Worm (Caenorhabditis elegans) whole organism, young adult: ENCODE measurements around the gene gst-31.

Source experiments
- C06A6.2 ChIP-seq: fragments of 200-800 bp; sonication (Bioruptor generic); conservative IDR thresholded peaks from 2 replicates; pipeline ENCODE4 v1.3.6; 2022; ENCODE audit warnings: missing genetic modification characterization, missing compliant biosample characterization
- F33H1.4 ChIP-seq: fragments of 200-800 bp; sonication (Bioruptor generic); IDR thresholded peaks from 2 replicates; pipeline ENCODE4 v1.3.6; 2022; ENCODE audit warnings: missing genetic modification reagents, missing genetic modification characterization, missing compliant biosample characterization
- F37B4.10 ChIP-seq: fragments of 200-800 bp; sonication (Bioruptor generic); IDR thresholded peaks from 2 replicates; pipeline ENCODE4 v1.3.6; 2022; ENCODE audit warnings: missing genetic modification characterization, missing compliant biosample characterization
- F57C9.4 ChIP-seq: sonication (generic microtip); optimal IDR thresholded peaks from 2 replicates; lab custom pipeline; 2017; ENCODE audit warnings: mild to moderate bottlenecking, missing genetic modification characterization, missing compliant biosample characterization
- T07F8.4 ChIP-seq: sonication (generic microtip); optimal IDR thresholded peaks from 2 replicates; lab custom pipeline; 2016; ENCODE audit warnings: mild to moderate bottlenecking, missing genetic modification characterization, moderate library complexity, missing compliant biosample characterization
- Y79H2A.3 ChIP-seq: fragments of 200-800 bp; sonication (Bioruptor generic); conservative IDR thresholded peaks from 2 replicates; pipeline ENCODE4 v1.3.6; 2022; ENCODE audit warnings: missing genetic modification reagents, missing genetic modification characterization, missing compliant biosample characterization
- akir-1 ChIP-seq: fragments of 200-800 bp; sonication (Bioruptor generic); optimal IDR thresholded peaks from 2 replicates; lab custom pipeline; 2018; ENCODE audit warnings: mild to moderate bottlenecking, missing genetic modification characterization, moderate library complexity, missing compliant biosample characterization
- attf-3 ChIP-seq: fragments of 200-800 bp; sonication (Bioruptor generic); conservative IDR thresholded peaks from 2 replicates; pipeline ENCODE4 v1.3.6; 2022; ENCODE audit warnings: missing genetic modification reagents, missing genetic modification characterization, missing compliant biosample characterization
- cebp-2 ChIP-seq: fragments of 200-800 bp; sonication (Bioruptor generic); IDR thresholded peaks from 2 replicates; pipeline ENCODE4 v1.3.6; 2022; ENCODE audit warnings: missing genetic modification characterization, missing compliant biosample characterization
- ceh-100 ChIP-seq: fragments of 200-800 bp; sonication (Bioruptor generic); IDR thresholded peaks from 2 replicates; pipeline ENCODE4 v1.3.6; 2022; ENCODE audit warnings: missing genetic modification reagents, missing genetic modification characterization, missing compliant biosample characterization
- ceh-27 ChIP-seq: fragments of 200-800 bp; sonication (Bioruptor generic); optimal IDR thresholded peaks from 2 replicates; lab custom pipeline; 2018; ENCODE audit warnings: mild to moderate bottlenecking, missing genetic modification characterization, moderate library complexity, missing compliant biosample characterization
- ceh-91 ChIP-seq: fragments of 200-800 bp; sonication (Bioruptor generic); IDR thresholded peaks from 2 replicates; pipeline ENCODE4 v1.3.6; 2022; ENCODE audit warnings: missing genetic modification reagents, missing genetic modification characterization, missing compliant biosample characterization
- dpff-1 ChIP-seq: sonication (generic microtip); optimal IDR thresholded peaks from 2 replicates; lab custom pipeline; 2017; ENCODE audit warnings: mild to moderate bottlenecking, missing genetic modification characterization, missing compliant biosample characterization
- efl-1 ChIP-seq: fragments of 150-350 bp; optimal IDR thresholded peaks from 2 replicates; lab custom pipeline; 2014; ENCODE audit warnings: missing biosample characterization, missing genetic modification reagents, missing genetic modification characterization
- egl-18 ChIP-seq: fragments of 200-800 bp; sonication (Bioruptor generic); IDR thresholded peaks from 2 replicates; pipeline ENCODE4 v1.3.6; 2022; ENCODE audit warnings: missing genetic modification reagents, missing genetic modification characterization, missing compliant biosample characterization
- egl-44 ChIP-seq: fragments of 200-800 bp; sonication (Bioruptor generic); IDR thresholded peaks from 2 replicates; pipeline ENCODE4 v1.3.6; 2022; ENCODE audit warnings: missing genetic modification reagents, missing genetic modification characterization, missing compliant biosample characterization
- ekl-4 ChIP-seq: fragments of 200-800 bp; sonication (Bioruptor generic); IDR thresholded peaks from 2 replicates; pipeline ENCODE4 v1.3.6; 2022; ENCODE audit warnings: missing genetic modification reagents, missing genetic modification characterization, missing compliant biosample characterization
- gei-17 ChIP-seq: fragments of 200-800 bp; sonication (Bioruptor generic); optimal IDR thresholded peaks from 2 replicates; lab custom pipeline; 2018; ENCODE audit warnings: mild to moderate bottlenecking, missing genetic modification characterization, missing compliant biosample characterization
- him-1 ChIP-seq: sonication (generic microtip); optimal IDR thresholded peaks from 2 replicates; lab custom pipeline; 2016; ENCODE audit warnings: missing genotype, missing genetic modification reagents, missing genetic modification characterization, missing compliant biosample characterization
- hlh-12 ChIP-seq: sonication (generic microtip); optimal IDR thresholded peaks from 2 replicates; lab custom pipeline; 2016; ENCODE audit warnings: missing genetic modification characterization, missing compliant biosample characterization
- hmg-1.2 ChIP-seq: fragments of 200-800 bp; sonication (Bioruptor generic); IDR thresholded peaks from 2 replicates; pipeline ENCODE4 v1.3.6; 2022; ENCODE audit warnings: missing genetic modification reagents, missing genetic modification characterization, missing compliant biosample characterization
- let-526 ChIP-seq: fragments of 200-800 bp; sonication (Bioruptor generic); IDR thresholded peaks from 2 replicates; pipeline ENCODE4 v1.3.6; 2022; ENCODE audit warnings: missing genetic modification reagents, missing genetic modification characterization, missing compliant biosample characterization
- lin-26 ChIP-seq: fragments of 200-800 bp; sonication (Bioruptor generic); IDR thresholded peaks from 2 replicates; pipeline ENCODE4 v1.3.6; 2022; ENCODE audit warnings: missing genetic modification reagents, missing genetic modification characterization, missing compliant biosample characterization
- lin-40 ChIP-seq: sonication (generic microtip); optimal IDR thresholded peaks from 2 replicates; lab custom pipeline; 2016; ENCODE audit warnings: missing genetic modification characterization, mild to moderate bottlenecking, missing compliant biosample characterization, missing genotype, missing genetic modification reagents
- lir-1 ChIP-seq: fragments of 200-800 bp; sonication (Bioruptor generic); conservative IDR thresholded peaks from 2 replicates; pipeline ENCODE4 v1.3.6; 2022; ENCODE audit warnings: missing genetic modification reagents, missing genetic modification characterization, missing compliant biosample characterization
- madf-3 ChIP-seq: fragments of 200-800 bp; sonication (Bioruptor generic); IDR thresholded peaks from 2 replicates; pipeline ENCODE4 v1.3.6; 2022; ENCODE audit warnings: missing genetic modification reagents, missing genetic modification characterization, missing compliant biosample characterization
- madf-8 ChIP-seq: fragments of 200-800 bp; sonication (Bioruptor generic); conservative IDR thresholded peaks from 2 replicates; pipeline ENCODE4 v1.3.6; 2022; ENCODE audit warnings: missing genetic modification reagents, missing genetic modification characterization, missing compliant biosample characterization
- mcd-1 ChIP-seq: fragments of 200-800 bp; sonication (Bioruptor generic); IDR thresholded peaks from 2 replicates; pipeline ENCODE4 v1.3.6; 2022; ENCODE audit warnings: missing genetic modification reagents, missing genetic modification characterization, missing compliant biosample characterization
- nfya-1 ChIP-seq: sonication (generic microtip); optimal IDR thresholded peaks from 2 replicates; lab custom pipeline; 2017; ENCODE audit warnings: antibody characterized with exemption, missing compliant biosample characterization, missing genetic modification characterization, borderline replicate concordance; ENCODE audit not compliant: insufficient read depth
- nfya-2 ChIP-seq: fragments of 200-800 bp; sonication (Bioruptor generic); IDR thresholded peaks from 2 replicates; pipeline ENCODE4 v1.3.6; 2022; ENCODE audit warnings: missing genetic modification reagents, missing genetic modification characterization, missing compliant biosample characterization
- nfyb-1 ChIP-seq: fragments of 200-800 bp; sonication (Bioruptor generic); IDR thresholded peaks from 2 replicates; pipeline ENCODE4 v1.3.6; 2022; ENCODE audit warnings: missing genetic modification reagents, missing genetic modification characterization, missing compliant biosample characterization
- nhr-120 ChIP-seq: fragments of 200-800 bp; sonication (Bioruptor generic); IDR thresholded peaks from 2 replicates; pipeline ENCODE4 v1.3.6; 2022; ENCODE audit warnings: missing genetic modification characterization, missing compliant biosample characterization
- nhr-80 ChIP-seq: sonication (generic microtip); optimal IDR thresholded peaks from 2 replicates; lab custom pipeline; 2016; ENCODE audit warnings: missing genetic modification characterization, missing compliant biosample characterization
- pha-4 ChIP-seq: fragments of 150-350 bp; sonication (generic microtip); optimal IDR thresholded peaks from 2 replicates; lab custom pipeline; 2014; ENCODE audit warnings: missing biosample characterization, missing genetic modification reagents, missing genetic modification characterization
- repo-1 ChIP-seq: sonication (generic microtip); optimal IDR thresholded peaks from 2 replicates; lab custom pipeline; 2017; ENCODE audit warnings: mild to moderate bottlenecking, missing genetic modification characterization, missing compliant biosample characterization
- sdz-38 ChIP-seq: sonication (generic microtip); optimal IDR thresholded peaks from 2 replicates; lab custom pipeline; 2016; ENCODE audit warnings: missing genotype, missing genetic modification characterization, missing compliant biosample characterization
- snpc-1.1 ChIP-seq: sonication (generic microtip); optimal IDR thresholded peaks from 2 replicates; lab custom pipeline; 2017; ENCODE audit warnings: missing genetic modification characterization, mild to moderate bottlenecking, missing compliant biosample characterization, antibody characterized with exemption, moderate library complexity, missing genotype, missing genetic modification reagents; ENCODE audit not compliant: insufficient read depth
- snpc-1.3 ChIP-seq: sonication (generic microtip); optimal IDR thresholded peaks from 2 replicates; lab custom pipeline; 2017; ENCODE audit warnings: missing genetic modification characterization, mild to moderate bottlenecking, missing compliant biosample characterization, antibody characterized with exemption, moderate library complexity, missing genotype, missing genetic modification reagents; ENCODE audit not compliant: insufficient read depth
- snpc-4 ChIP-seq, 5 experiments: fragments of 150-350 bp in 1 of 5; sonication (generic microtip) in 4 of 5; optimal IDR thresholded peaks; 2 replicates each; lab custom pipeline; 2014 to 2018; ENCODE audit warnings: missing genetic modification characterization in 5 of 5, missing biosample characterization in 3 of 5, antibody characterized with exemption in 2 of 5, mild to moderate bottlenecking in 2 of 5, missing compliant biosample characterization in 2 of 5, missing genotype in 2 of 5, moderate library complexity in 2 of 5, missing genetic modification reagents in 1 of 5
- tlf-1 ChIP-seq: fragments of 200-800 bp; sonication (Bioruptor generic); optimal IDR thresholded peaks from 2 replicates; lab custom pipeline; 2018; ENCODE audit warnings: mild to moderate bottlenecking, missing genetic modification characterization, missing compliant biosample characterization
- zfh-2 ChIP-seq: fragments of 200-800 bp; sonication (Bioruptor generic); conservative IDR thresholded peaks from 2 replicates; pipeline ENCODE4 v1.3.6; 2022; ENCODE audit warnings: missing genetic modification reagents, missing genetic modification characterization, missing compliant biosample characterization
- zim-3 ChIP-seq: sonication (generic microtip); optimal IDR thresholded peaks from 2 replicates; lab custom pipeline; 2017; ENCODE audit warnings: mild to moderate bottlenecking, missing genetic modification characterization, moderate library complexity, missing compliant biosample characterization
- ztf-22 ChIP-seq: fragments of 200-800 bp; sonication (Bioruptor generic); optimal IDR thresholded peaks from 2 replicates; lab custom pipeline; 2018; ENCODE audit warnings: mild to moderate bottlenecking, missing genetic modification characterization, moderate library complexity, missing compliant biosample characterization

The gst-31 gene

ce11 chrII:15165681-15166235, 9.0 kb downstream of the gst-31 start, which contains the start of gene gst-27 (continued):
- TF ChIP-seq hmg-1.2 (GFP tag; lab: Robert Waterston, UW) = peak; percentile 71
- peak; percentile 95 for TF ChIP-seq snpc-1.3 (tag; lab: Kevin White, UChicago)
- TF ChIP-seq tlf-1 = peak; percentile 76
- TF ChIP-seq sdz-38 (tag; lab: Kevin White, UChicago) = no peak
- peak; percentile 89 for TF ChIP-seq T07F8.4 (tag; lab: Kevin White, UChicago)
- peak; percentile 85 for TF ChIP-seq ztf-22
- TF ChIP-seq nhr-80 (tag; lab: Kevin White, UChicago) = peak; percentile 69
- peak; percentile 79 for TF ChIP-seq ekl-4 (GFP tag; lab: Robert Waterston, UW)
- TF ChIP-seq attf-3 (GFP tag; lab: Robert Waterston, UW) = peak; percentile 60; the same call in 1 of the 2 replicates
- no peak for TF ChIP-seq nfya-1
- TF ChIP-seq dpff-1 (tag; lab: Kevin White, UChicago) = peak; percentile 82
- peak; percentile 73 for TF ChIP-seq ceh-100
- TF ChIP-seq lin-40 (tag; lab: Kevin White, UChicago) = peak; percentile 89
- TF ChIP-seq ceh-91 (GFP tag; lab: Robert Waterston, UW) = 0 out of 2 replicates have a peak, but pooled peaks have one; percentile 21
- peak; percentile 86 for TF ChIP-seq cebp-2 (GFP tag; lab: Robert Waterston, UW)
- TF ChIP-seq madf-3 (GFP tag; lab: Robert Waterston, UW) = peak; percentile 36; the same call in 1 of the 2 replicates
- TF ChIP-seq F57C9.4 (tag; lab: Kevin White, UChicago) = peak; percentile 39
- peak; percentile 90 for TF ChIP-seq egl-44 (GFP tag; lab: Robert Waterston, UW)
- no peak for TF ChIP-seq F37B4.10
- TF ChIP-seq zim-3 (tag; lab: Kevin White, UChicago) = peak; percentile 92
- peak; percentile 72; the same call in 1 of the 2 replicates for TF ChIP-seq let-526 (GFP tag; lab: Robert Waterston, UW)
- TF ChIP-seq lin-26 (GFP tag; lab: Robert Waterston, UW) = peak; percentile 97
- TF ChIP-seq hlh-12 (tag; lab: Kevin White, UChicago) = no peak
- TF ChIP-seq gei-17 (GFP tag; lab: Kevin White, UChicago) = peak; percentile 59
- peak; percentile 94 for TF ChIP-seq ceh-27 (GFP tag; lab: Kevin White, UChicago)
- TF ChIP-seq madf-8 (GFP tag; lab: Robert Waterston, UW) = peak; percentile 46
- 0 out of 2 replicates have a peak, but pooled peaks have one; percentile 34 for TF ChIP-seq C06A6.2 (GFP tag; lab: Robert Waterston, UW)
- TF ChIP-seq nfyb-1 (GFP tag; lab: Robert Waterston, UW) = peak; percentile 83
- 0 out of 2 replicates have a peak, but pooled peaks have one; percentile 72 for TF ChIP-seq nhr-120 (GFP tag; lab: Robert Waterston, UW)
- peak; percentile 80; the same call in 1 of the 2 replicates for TF ChIP-seq Y79H2A.3 (GFP tag; lab: Robert Waterston, UW)
- 0 out of 2 replicates have a peak, but pooled peaks have one; percentile 35 for TF ChIP-seq F33H1.4
- TF ChIP-seq repo-1 = peak; percentile 76
- no peak for TF ChIP-seq pha-4
- TF ChIP-seq him-1 (tag; lab: Kevin White, UChicago) = peak; percentile 88
- TF ChIP-seq lir-1 = peak; percentile 52; the same call in 1 of the 2 replicates
- peak; percentile 78 for TF ChIP-seq snpc-1.1 (tag; lab: Kevin White, UChicago)
- TF ChIP-seq nfya-2 (GFP tag; lab: Robert Waterston, UW) = no peak
- peak; percentile 53 for TF ChIP-seq snpc-4 (GFP tag; optimal IDR thresholded peaks at IDR 0.05; lab: Kevin White, UChicago)
- TF ChIP-seq snpc-4 (tag; optimal IDR thresholded peaks at IDR 0.05; lab: Kevin White, UChicago) = peak; percentile 57 to 84 (median 79)
- peak; percentile 39 for TF ChIP-seq efl-1
- no peak for TF ChIP-seq egl-18
- TF ChIP-seq mcd-1 (GFP tag; lab: Robert Waterston, UW) = peak; percentile 77
- peak; percentile 86 for TF ChIP-seq zfh-2 (GFP tag; lab: Robert Waterston, UW)
- TF ChIP-seq akir-1 (GFP tag; lab: Kevin White, UChicago) = peak; percentile 23
